Worm (Caenorhabditis elegans) whole organism, midembryonic: Measurements from ENCODE around the gene M04C3.1.

Experiments
- T22C8.4 ChIP-seq: fragments of 200-800 bp; sonication (Bioruptor generic); IDR thresholded peaks from 2 replicates; pipeline ENCODE4 v1.3.6; 2022; ENCODE audit warnings: missing genetic modification characterization, missing compliant biosample characterization
- flt-1 ChIP-seq: fragments of 200-800 bp; sonication (Bioruptor generic); IDR thresholded peaks from 2 replicates; pipeline ENCODE4 v1.3.6; 2022; ENCODE audit warnings: missing genetic modification characterization, missing compliant biosample characterization
- klf-2 ChIP-seq: fragments of 200-800 bp; sonication (Bioruptor generic); conservative IDR thresholded peaks from 2 replicates; pipeline ENCODE4 v1.3.6; 2022; ENCODE audit warnings: missing genetic modification reagents, missing genetic modification characterization, missing compliant biosample characterization
- med-1 ChIP-seq: sonication (generic microtip); optimal IDR thresholded peaks from 2 replicates; lab custom pipeline; 2017; ENCODE audit warnings: missing genetic modification characterization, mild to moderate bottlenecking, missing compliant biosample characterization, antibody characterized with exemption, missing genetic modification reagents; ENCODE audit not compliant: insufficient read depth
- ref-1 ChIP-seq: fragments of 200-800 bp; sonication (Bioruptor generic); conservative IDR thresholded peaks from 2 replicates; pipeline ENCODE4 v1.3.6; 2022; ENCODE audit warnings: missing genetic modification reagents, missing genetic modification characterization, missing compliant biosample characterization
- tab-1 ChIP-seq: fragments of 200-800 bp; sonication (Bioruptor generic); IDR thresholded peaks from 2 replicates; pipeline ENCODE4 v1.3.6; 2022; ENCODE audit warnings: missing genetic modification characterization, missing compliant biosample characterization
- ztf-29 ChIP-seq: fragments of 200-800 bp; sonication (Bioruptor generic); IDR thresholded peaks from 2 replicates; pipeline ENCODE4 v1.3.6; 2022; ENCODE audit warnings: missing genetic modification reagents, missing genetic modification characterization, missing compliant biosample characterization

DNA sequence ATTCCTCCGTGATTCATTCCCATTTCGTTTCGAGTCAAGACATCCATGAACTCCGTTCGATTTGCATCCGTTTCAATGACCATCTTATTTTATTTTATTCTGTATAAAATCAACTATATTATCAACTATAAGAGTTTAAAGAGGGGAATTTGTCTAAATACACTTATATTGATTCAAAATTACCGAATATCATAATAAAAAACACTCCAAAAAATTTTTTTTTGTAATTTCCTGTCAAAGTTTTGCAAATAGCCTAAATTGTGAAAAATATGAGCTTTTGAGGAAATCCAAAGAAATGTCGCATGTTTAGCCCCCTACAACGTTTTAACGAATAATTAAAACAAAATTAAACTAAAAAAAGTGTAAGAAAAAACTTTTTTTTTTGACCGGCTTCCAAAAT lies 16.6 kb upstream of the M04C3.1 start, which contains the start of gene Y43F8B.15:
- TF ChIP-seq med-1 (GFP tag; lab: Kevin White, UChicago) (no peak), T22C8.4 (GFP tag; lab: Robert Waterston, UW) (no peak), ztf-29 (GFP tag; lab: Robert Waterston, UW) (no peak), klf-2 (no peak), ref-1 (GFP tag; lab: Robert Waterston, UW) (no peak), flt-1 (GFP tag; lab: Robert Waterston, UW) (no peak), tab-1 (GFP tag; lab: Robert Waterston, UW) (no peak)
